Worm (Caenorhabditis elegans) whole organism, L4/young adult: ENCODE results near the gene clec-3.

Source experiments
- W03F9.2 ChIP-seq: fragments of 150-350 bp; optimal IDR thresholded peaks from 2 replicates; lab custom pipeline; 2014; ENCODE audit warnings: missing biosample characterization, missing genetic modification characterization
- dao-5 ChIP-seq: sonication (generic microtip); optimal IDR thresholded peaks from 2 replicates; lab custom pipeline; 2016; ENCODE audit warnings: missing genotype, missing genetic modification characterization, moderate library complexity, missing compliant biosample characterization
- him-1 ChIP-seq: sonication (generic microtip); optimal IDR thresholded peaks from 2 replicates; lab custom pipeline; 2016; ENCODE audit warnings: missing genotype, missing genetic modification reagents, missing genetic modification characterization, missing compliant biosample characterization

DNA sequence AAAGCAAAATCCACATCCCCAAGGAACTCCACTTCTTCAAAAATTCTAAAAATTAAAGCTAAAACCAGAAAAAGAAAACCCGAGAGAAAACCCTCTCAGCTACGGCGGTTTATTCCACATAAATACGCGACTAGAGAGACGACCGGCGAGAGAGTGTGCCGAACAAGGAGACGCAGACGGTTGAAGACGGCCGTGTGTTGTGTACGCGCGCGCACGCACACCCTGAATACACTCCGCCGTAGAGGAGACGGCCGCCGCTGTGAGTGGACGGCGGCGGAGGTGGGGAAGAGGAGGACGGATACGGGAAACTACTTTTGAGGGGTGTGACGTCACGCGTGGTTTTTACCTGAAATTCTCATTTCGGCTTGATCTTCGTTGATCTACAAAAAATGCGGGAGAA lies 34.9 kb upstream of the clec-3 start:
- TF ChIP-seq W03F9.2 (tag; lab: Kevin White, UChicago) (no peak), him-1 (tag; lab: Kevin White, UChicago) (no peak), dao-5 (tag; lab: Kevin White, UChicago) (no peak)
